Worm (Caenorhabditis elegans): ENCODE results near the gene F54D5.24.

DNA sequence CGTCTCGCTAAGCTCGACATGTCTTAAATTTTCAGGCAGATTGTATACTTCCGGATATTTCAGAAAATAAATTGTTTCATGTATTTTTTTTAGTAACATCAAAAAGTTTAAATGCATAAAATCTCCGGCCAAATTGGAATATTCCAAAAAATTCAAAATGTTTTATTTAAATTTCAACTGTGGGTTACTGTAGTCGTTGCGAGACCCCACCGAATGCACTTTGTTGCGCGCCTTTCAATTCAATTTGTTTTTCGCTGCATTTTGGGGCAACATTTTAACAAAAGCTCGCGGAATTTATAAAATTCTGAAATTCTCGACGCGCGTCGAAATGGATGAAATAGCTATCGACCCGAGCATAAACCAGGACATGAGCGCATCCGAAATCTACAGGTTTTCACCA is 17.2 kb downstream of the F54D5.24 start, which contains the start of gene F54D5.2:
- TF ChIP-seq sea-2 (GFP tag; optimal IDR thresholded peaks at IDR 0.05) (no peak), nhr-11 (tag; optimal IDR thresholded peaks at IDR 0.05) (no peak), nhr-25 (tag; optimal IDR thresholded peaks at IDR 0.05) (no peak), mdl-1 (tag; optimal IDR thresholded peaks at IDR 0.05) (no peak), R02D3.7 (tag; optimal IDR thresholded peaks at IDR 0.05) (no peak), snpc-4 (tag; optimal IDR thresholded peaks at IDR 0.05) (no peak), nhr-28 (tag; optimal IDR thresholded peaks at IDR 0.05) (no peak)
